Fruit fly (Drosophila melanogaster): ENCODE results near the gene nau.

DNA sequence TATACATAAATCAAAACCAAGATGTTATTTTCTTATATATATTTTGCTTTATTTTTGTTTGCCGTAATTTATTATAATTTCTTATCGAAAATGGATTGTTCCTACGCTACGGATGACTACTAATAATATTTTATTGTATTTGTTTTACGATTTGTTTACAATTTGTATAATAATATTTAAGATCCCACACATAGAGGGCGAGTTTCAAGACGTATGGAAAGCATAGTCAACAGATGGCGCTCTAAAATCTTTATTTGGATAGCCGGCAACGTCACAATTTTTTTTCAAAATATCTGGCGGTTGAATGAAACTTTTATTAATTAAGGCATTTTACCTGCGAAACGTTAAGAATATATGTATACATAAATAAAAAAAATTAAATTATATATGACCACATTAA, 3.8 kb upstream of the nau start:
- TF ChIP-seq psq (optimal IDR thresholded peaks at IDR 0.05), result no peak
- no peak for TF ChIP-seq h (optimal IDR thresholded peaks at IDR 0.05)
- TF ChIP-seq Sin3A (optimal IDR thresholded peaks at IDR 0.05), result no peak
